Worm (Caenorhabditis elegans) whole organism, L1 larva: Measurements from ENCODE around the gene C44B7.5.

Experiments
- C34B4.2 ChIP-seq: sonication (generic microtip); optimal IDR thresholded peaks from 2 replicates; lab custom pipeline; 2017; ENCODE audit warnings: mild to moderate bottlenecking, missing genetic modification characterization, missing compliant biosample characterization
- F16B12.6 ChIP-seq: fragments of 150-350 bp; optimal IDR thresholded peaks from 2 replicates; lab custom pipeline; 2014; ENCODE audit warnings: missing biosample characterization, missing genetic modification characterization
- Y116A8C.19 ChIP-seq: sonication (generic microtip); optimal IDR thresholded peaks from 2 replicates; lab custom pipeline; 2016; ENCODE audit warnings: missing compliant biosample characterization, missing genetic modification characterization, borderline replicate concordance
- alr-1 ChIP-seq: fragments of 200-800 bp; sonication (Bioruptor generic); optimal IDR thresholded peaks from 2 replicates; lab custom pipeline; 2018; ENCODE audit warnings: borderline replicate concordance, mild to moderate bottlenecking, missing genetic modification characterization, missing compliant biosample characterization
- ama-1 ChIP-seq: fragments of 150-350 bp; optimal IDR thresholded peaks from 2 replicates; lab custom pipeline; 2014
- ceh-63 ChIP-seq: fragments of 200-800 bp; sonication (Bioruptor generic); optimal IDR thresholded peaks from 2 replicates; lab custom pipeline; 2018; ENCODE audit warnings: mild to moderate bottlenecking, missing genetic modification characterization, missing compliant biosample characterization
- ceh-8 ChIP-seq: fragments of 200-800 bp; sonication (Bioruptor generic); optimal IDR thresholded peaks from 2 replicates; lab custom pipeline; 2018; ENCODE audit warnings: mild to moderate bottlenecking, missing genetic modification characterization, moderate library complexity, missing compliant biosample characterization
- ceh-82 ChIP-seq, 3 experiments: fragments of 150-350 bp in 1 of 3; sonication (generic microtip) in 2 of 3; optimal IDR thresholded peaks; 2 replicates each; lab custom pipeline; 2014 to 2017; ENCODE audit warnings: missing biosample characterization in 3 of 3, missing genetic modification characterization in 3 of 3
- ceh-90 ChIP-seq: sonication (generic microtip); optimal IDR thresholded peaks from 2 replicates; lab custom pipeline; 2016; ENCODE audit warnings: missing genetic modification characterization, missing compliant biosample characterization
- ces-1 ChIP-seq: fragments of 150-350 bp; optimal IDR thresholded peaks from 2 replicates; lab custom pipeline; 2014; ENCODE audit warnings: missing biosample characterization, missing genetic modification reagents, missing genetic modification characterization
- dpl-1 ChIP-seq, 3 experiments: fragments of 150-350 bp in 2 of 3; sonication (generic microtip) in 1 of 3; optimal IDR thresholded peaks; 2 replicates each; lab custom pipeline; 2014 to 2017; ENCODE audit warnings: missing biosample characterization in 3 of 3, missing genetic modification characterization in 3 of 3, missing genetic modification reagents in 3 of 3
- dsc-1 ChIP-seq: sonication (generic microtip); optimal IDR thresholded peaks from 2 replicates; lab custom pipeline; 2016; ENCODE audit warnings: mild to moderate bottlenecking, missing genetic modification characterization, missing compliant biosample characterization
- efl-1 ChIP-seq, 4 experiments: fragments of 150-350 bp; optimal IDR thresholded peaks in 3 of 4; peaks in 1 of 4; 1 replicate in 1 of 4; 2 replicates in 3 of 4; lab custom pipeline; 2014; ENCODE audit warnings: missing biosample characterization in 2 of 4, missing genetic modification characterization in 2 of 4, missing genetic modification reagents in 2 of 4
- egl-27 ChIP-seq, 2 experiments: fragments of 150-350 bp in 1 of 2; sonication (generic microtip); optimal IDR thresholded peaks; 3 replicates each; lab custom pipeline; 2017 to 2018; ENCODE audit warnings: missing biosample characterization in 2 of 2, missing genetic modification characterization in 2 of 2, missing genetic modification reagents in 2 of 2
- elt-3 ChIP-seq, 6 experiments: fragments of 150-350 bp in 1 of 6; sonication (generic microtip); optimal IDR thresholded peaks; 2 replicates each; lab custom pipeline; 2017 to 2018; ENCODE audit warnings: missing biosample characterization in 6 of 6, missing genetic modification characterization in 6 of 6, inconsistent platforms in 1 of 6
- fkh-10 ChIP-seq: sonication (generic microtip); optimal IDR thresholded peaks from 2 replicates; lab custom pipeline; 2017; ENCODE audit warnings: missing biosample characterization, missing genetic modification reagents, missing genetic modification characterization
- hlh-17 ChIP-seq: fragments of 200-800 bp; sonication (Bioruptor generic); optimal IDR thresholded peaks from 2 replicates; lab custom pipeline; 2018; ENCODE audit warnings: missing genetic modification characterization, mild to moderate bottlenecking, missing compliant biosample characterization, moderate library complexity, borderline replicate concordance
- hlh-4 ChIP-seq: sonication (generic microtip); optimal IDR thresholded peaks from 2 replicates; lab custom pipeline; 2016; ENCODE audit warnings: mild to moderate bottlenecking, missing genetic modification characterization, missing compliant biosample characterization
- jun-1 ChIP-seq: fragments of 150-350 bp; optimal IDR thresholded peaks from 2 replicates; lab custom pipeline; 2014; ENCODE audit warnings: missing biosample characterization, missing genetic modification reagents, missing genetic modification characterization
- lin-13 ChIP-seq: fragments of 150-350 bp; optimal IDR thresholded peaks from 2 replicates; lab custom pipeline; 2014; ENCODE audit warnings: missing biosample characterization, missing genetic modification reagents, missing genetic modification characterization
- lin-14 ChIP-seq: fragments of 200-800 bp; sonication (Bioruptor generic); optimal IDR thresholded peaks from 2 replicates; lab custom pipeline; 2018; ENCODE audit warnings: mild to moderate bottlenecking, missing genetic modification characterization, moderate library complexity, missing compliant biosample characterization
- lin-15B ChIP-seq: fragments of 150-350 bp; sonication (generic microtip); optimal IDR thresholded peaks from 3 replicates; lab custom pipeline; 2014; ENCODE audit warnings: missing biosample characterization, missing genetic modification characterization
- lin-35 ChIP-seq, 2 experiments: fragments of 150-350 bp; optimal IDR thresholded peaks; 2 replicates each; lab custom pipeline; 2014; ENCODE audit warnings: missing biosample characterization in 2 of 2, missing genetic modification characterization in 2 of 2, missing genetic modification reagents in 2 of 2
- lin-39 ChIP-seq: fragments of 150-350 bp; optimal IDR thresholded peaks from 2 replicates; lab custom pipeline; 2014; ENCODE audit warnings: missing biosample characterization, missing genetic modification reagents, missing genetic modification characterization
- lir-3 ChIP-seq: sonication (generic microtip); optimal IDR thresholded peaks from 2 replicates; lab custom pipeline; 2016; ENCODE audit warnings: mild to moderate bottlenecking, missing genetic modification characterization, moderate library complexity, missing compliant biosample characterization; ENCODE audit not compliant: poor library complexity
- mab-9 ChIP-seq: fragments of 200-800 bp; sonication (Bioruptor generic); IDR thresholded peaks from 2 replicates; pipeline ENCODE4 v1.3.6; 2022; ENCODE audit warnings: missing genetic modification reagents, missing genetic modification characterization, missing compliant biosample characterization
- mdl-1 ChIP-seq, 2 experiments: fragments of 150-350 bp; optimal IDR thresholded peaks; 2 replicates each; lab custom pipeline; 2014 to 2017; ENCODE audit warnings: missing biosample characterization in 2 of 2, missing genetic modification characterization in 2 of 2, inconsistent platforms in 1 of 2
- mef-2 ChIP-seq: fragments of 150-350 bp; optimal IDR thresholded peaks from 2 replicates; lab custom pipeline; 2014; ENCODE audit warnings: missing biosample characterization, missing genetic modification characterization
- mep-1 ChIP-seq: fragments of 150-350 bp; optimal IDR thresholded peaks from 2 replicates; lab custom pipeline; 2014; ENCODE audit warnings: missing biosample characterization, missing genetic modification characterization
- nhr-11 ChIP-seq: fragments of 150-350 bp; optimal IDR thresholded peaks from 2 replicates; lab custom pipeline; 2014; ENCODE audit warnings: missing biosample characterization, missing genetic modification characterization
- nhr-19 ChIP-seq: fragments of 200-800 bp; sonication (Bioruptor generic); conservative IDR thresholded peaks from 2 replicates; pipeline ENCODE4 v1.3.6; 2022; ENCODE audit warnings: missing genetic modification characterization, missing compliant biosample characterization
- nhr-20 ChIP-seq: sonication (generic microtip); optimal IDR thresholded peaks from 2 replicates; lab custom pipeline; 2016; ENCODE audit warnings: mild to moderate bottlenecking, missing genetic modification characterization, missing compliant biosample characterization
- nhr-28 ChIP-seq: fragments of 150-350 bp; optimal IDR thresholded peaks from 2 replicates; lab custom pipeline; 2014; ENCODE audit warnings: missing biosample characterization, missing genetic modification characterization
- nhr-47 ChIP-seq: sonication (generic microtip); optimal IDR thresholded peaks from 2 replicates; lab custom pipeline; 2016; ENCODE audit warnings: mild to moderate bottlenecking, missing genetic modification characterization, moderate library complexity, missing compliant biosample characterization
- nhr-76 ChIP-seq: sonication (generic microtip); optimal IDR thresholded peaks from 2 replicates; lab custom pipeline; 2017; ENCODE audit warnings: missing biosample characterization, missing genetic modification characterization
- nhr-90 ChIP-seq: sonication (generic microtip); optimal IDR thresholded peaks from 2 replicates; lab custom pipeline; 2016; ENCODE audit warnings: mild to moderate bottlenecking, missing genetic modification characterization, missing compliant biosample characterization; ENCODE audit not compliant: poor library complexity
- pag-3 ChIP-seq: sonication (generic microtip); optimal IDR thresholded peaks from 2 replicates; lab custom pipeline; 2017; ENCODE audit warnings: missing genetic modification characterization, mild to moderate bottlenecking, missing compliant biosample characterization, antibody characterized with exemption, borderline replicate concordance; ENCODE audit not compliant: insufficient read depth
- pax-3 ChIP-seq: fragments of 200-800 bp; sonication (Bioruptor generic); optimal IDR thresholded peaks from 2 replicates; lab custom pipeline; 2018; ENCODE audit warnings: mild to moderate bottlenecking, missing genetic modification characterization, moderate library complexity, missing compliant biosample characterization
- pqm-1 ChIP-seq: sonication (generic microtip); optimal IDR thresholded peaks from 3 replicates; lab custom pipeline; 2017; ENCODE audit warnings: missing biosample characterization, missing genetic modification characterization
- skn-1 ChIP-seq: fragments of 150-350 bp; optimal IDR thresholded peaks from 2 replicates; lab custom pipeline; 2014; ENCODE audit warnings: missing biosample characterization, missing genetic modification characterization
- snu-23 ChIP-seq: sonication (generic microtip); optimal IDR thresholded peaks from 2 replicates; lab custom pipeline; 2016; ENCODE audit warnings: missing genetic modification characterization, missing compliant biosample characterization
- sox-4 ChIP-seq: sonication (generic microtip); optimal IDR thresholded peaks from 2 replicates; lab custom pipeline; 2016; ENCODE audit warnings: missing genetic modification characterization, missing compliant biosample characterization
- swsn-7 ChIP-seq: sonication (generic microtip); optimal IDR thresholded peaks from 2 replicates; lab custom pipeline; 2016; ENCODE audit warnings: missing genetic modification characterization, missing compliant biosample characterization
- tbx-2 ChIP-seq: sonication (generic microtip); optimal IDR thresholded peaks from 2 replicates; lab custom pipeline; 2016; ENCODE audit warnings: missing genetic modification characterization, missing compliant biosample characterization
- unc-30 ChIP-seq: sonication (generic microtip); optimal IDR thresholded peaks from 2 replicates; lab custom pipeline; 2017; ENCODE audit warnings: missing biosample characterization, missing genetic modification characterization
- unc-62 ChIP-seq: fragments of 150-350 bp; optimal IDR thresholded peaks from 2 replicates; lab custom pipeline; 2014; ENCODE audit warnings: missing biosample characterization, missing genetic modification reagents, missing genetic modification characterization
- vab-15 ChIP-seq: sonication (generic microtip); optimal IDR thresholded peaks from 2 replicates; lab custom pipeline; 2017; ENCODE audit warnings: missing genotype, mild to moderate bottlenecking, missing genetic modification characterization, missing compliant biosample characterization
- xbp-1 ChIP-seq: sonication (generic microtip); optimal IDR thresholded peaks from 2 replicates; lab custom pipeline; 2016; ENCODE audit warnings: missing genetic modification characterization, missing compliant biosample characterization
- zag-1 ChIP-seq: fragments of 150-350 bp; optimal IDR thresholded peaks from 2 replicates; lab custom pipeline; 2014; ENCODE audit warnings: missing biosample characterization, missing genetic modification characterization
- zip-4 ChIP-seq: fragments of 200-800 bp; sonication (Bioruptor generic); optimal IDR thresholded peaks from 2 replicates; lab custom pipeline; 2018; ENCODE audit warnings: mild to moderate bottlenecking, missing genetic modification characterization, moderate library complexity, missing compliant biosample characterization

Gene C44B7.5

ce11 chrII:6891838-6892237 is 19.4 kb upstream of the C44B7.5 start (continued):
- TF ChIP-seq ceh-82 (tag; optimal IDR thresholded peaks at IDR 0.05; lab: Kevin White, UChicago) (peak in 2 of 3 experiments; percentile 29 to 40), tbx-2 (tag; lab: Kevin White, UChicago) (peak; percentile 84), C34B4.2 (tag; lab: Kevin White, UChicago) (no peak), lin-35 (GFP tag; optimal IDR thresholded peaks at IDR 0.05; lab: Kevin White, UChicago) (peak; percentile 50 to 82), mdl-1 (tag; optimal IDR thresholded peaks at IDR 0.05; lab: Kevin White, UChicago) (peak in 1 of 2 experiments; percentile 91), lin-39 (tag; lab: Kevin White, UChicago) (no peak), efl-1 (optimal IDR thresholded peaks at IDR 0.05; lab: Kevin White, UChicago) (peak in 1 of 2 experiments; percentile 36), efl-1 (GFP tag; optimal IDR thresholded peaks at IDR 0.05 in 1 of 2; lab: Kevin White, UChicago) (peak; percentile 20 to 92), pax-3 (peak; percentile 47), xbp-1 (tag; lab: Kevin White, UChicago) (peak; percentile 32), nhr-19 (GFP tag; lab: Robert Waterston, UW) (peak; percentile 99), hlh-17 (GFP tag; lab: Kevin White, UChicago) (no peak), nhr-47 (tag; lab: Kevin White, UChicago) (peak; percentile 54), egl-27 (tag; optimal IDR thresholded peaks at IDR 0.05; lab: Kevin White, UChicago) (no peak), ceh-8 (no peak), unc-30 (no peak), mef-2 (tag; lab: Kevin White, UChicago) (no peak), alr-1 (tag; lab: Kevin White, UChicago) (no peak), zip-4 (no peak), sox-4 (no peak), pqm-1 (tag; lab: Kevin White, UChicago) (no peak), nhr-20 (tag; lab: Kevin White, UChicago) (peak; percentile 99), dsc-1 (no peak), fkh-10 (no peak), lir-3 (tag; lab: Kevin White, UChicago) (peak; percentile 73), ama-1 (lab: Kevin White, UChicago) (no peak), zag-1 (tag; lab: Kevin White, UChicago) (no peak), nhr-76 (tag; lab: Kevin White, UChicago) (no peak), Y116A8C.19 (tag; lab: Kevin White, UChicago) (no peak), hlh-4 (tag; lab: Kevin White, UChicago) (no peak), nhr-28 (tag; lab: Kevin White, UChicago) (no peak), ceh-90 (tag; lab: Kevin White, UChicago) (no peak), dpl-1 (GFP tag; optimal IDR thresholded peaks at IDR 0.05; lab: Kevin White, UChicago) (peak; percentile 15 to 46 (median 32)), lin-14 (GFP tag; lab: Kevin White, UChicago) (peak; percentile 78), lin-15B (tag; lab: Kevin White, UChicago) (no peak), vab-15 (tag; lab: Kevin White, UChicago) (no peak)

- TF ChIP-seq Y116A8C.19 (tag; lab: Kevin White, UChicago) (no peak), mep-1 (tag; lab: Kevin White, UChicago) (no peak), ama-1 (lab: Kevin White, UChicago) (peak; percentile 49), F16B12.6 (tag; lab: Kevin White, UChicago) (no peak), lin-13 (GFP tag; lab: Kevin White, UChicago) (peak; percentile 31), mab-9 (GFP tag; lab: Robert Waterston, UW) (no peak), nhr-11 (tag; lab: Kevin White, UChicago) (no peak), unc-62 (GFP tag; lab: Kevin White, UChicago) (no peak), skn-1 (tag; lab: Kevin White, UChicago) (peak; percentile 43), mdl-1 (tag; optimal IDR thresholded peaks at IDR 0.05; lab: Kevin White, UChicago) (peak in 1 of 2 experiments; percentile 95), ces-1 (GFP tag; lab: Kevin White, UChicago) (no peak), pqm-1 (tag; lab: Kevin White, UChicago) (no peak), mef-2 (tag; lab: Kevin White, UChicago) (no peak), dsc-1 (peak; percentile 7), jun-1 (peak; percentile 60), snu-23 (GFP tag; lab: Kevin White, UChicago) (peak; percentile 83), pag-3 (tag; lab: Kevin White, UChicago) (no peak), tbx-2 (tag; lab: Kevin White, UChicago) (peak; percentile 48), ceh-63 (GFP tag; lab: Kevin White, UChicago) (no peak), unc-30 (no peak), elt-3 (tag; optimal IDR thresholded peaks at IDR 0.05; lab: Kevin White, UChicago) (peak in 1 of 6 experiments; percentile 21), nhr-20 (tag; lab: Kevin White, UChicago) (peak; percentile 81), swsn-7 (tag; lab: Kevin White, UChicago) (peak; percentile 60), nhr-90 (tag; lab: Kevin White, UChicago) (peak; percentile 4)
Observed at ce11 chrII:6891176-6891575, 18.8 kb upstream of the C44B7.5 start.
